Fruit fly (Drosophila melanogaster): Measurements from ENCODE around the gene CG31642.

The CG31642 gene

dm6 chr2L:6098479-6099269 is 19.6 kb upstream of the CG31642 start, which contains the start of gene CG9175 (continued):
- peak; percentile 38 for TF ChIP-seq PHDP (tag; optimal IDR thresholded peaks at IDR 0.05)
- peak; percentile 58 for TF ChIP-seq D (optimal IDR thresholded peaks at IDR 0.05)
- no peak for TF ChIP-seq D (GFP tag; optimal IDR thresholded peaks at IDR 0.05)
- TF ChIP-seq ara (GFP tag; IDR thresholded peaks at IDR 0.05): no peak
- TF ChIP-seq Dad (GFP tag; optimal IDR thresholded peaks at IDR 0.05): peak; percentile 46
- no peak for TF ChIP-seq CG15269 (tag; optimal IDR thresholded peaks at IDR 0.05)
- no peak for TF ChIP-seq Mrtf (GFP tag; IDR thresholded peaks at IDR 0.05)
- no peak for TF ChIP-seq yki (optimal IDR thresholded peaks at IDR 0.05)
- TF ChIP-seq bcd (GFP tag; optimal IDR thresholded peaks at IDR 0.05): peak; percentile 43
- TF ChIP-seq ap (GFP tag; IDR thresholded peaks at IDR 0.05): no peak
- TF ChIP-seq lov (optimal IDR thresholded peaks at IDR 0.05): no peak
- TF ChIP-seq lov (GFP tag; IDR thresholded peaks at IDR 0.05): no peak
- no peak for TF ChIP-seq Dfd (GFP tag; optimal IDR thresholded peaks at IDR 0.05)
- TF ChIP-seq CG4707 (GFP tag; optimal IDR thresholded peaks at IDR 0.05): no peak
- TF ChIP-seq Hmx (GFP tag; optimal IDR thresholded peaks at IDR 0.05): no peak
- peak in 1 of 2 experiments; percentile 31 for TF ChIP-seq insv (GFP tag; optimal IDR thresholded peaks at IDR 0.05)
- TF ChIP-seq HLHmδ (GFP tag; optimal IDR thresholded peaks at IDR 0.05): peak; percentile 83
- TF ChIP-seq Rx (GFP tag; IDR thresholded peaks at IDR 0.05): no peak
- TF ChIP-seq hth (optimal IDR thresholded peaks at IDR 0.05): no peak
- TF ChIP-seq Lpt (GFP tag; optimal IDR thresholded peaks at IDR 0.05): no peak
- TF ChIP-seq E2f1 (GFP tag; IDR thresholded peaks at IDR 0.05): no peak
- no peak for TF ChIP-seq Six4 (GFP tag; optimal IDR thresholded peaks at IDR 0.05)
- peak; percentile 62 for TF ChIP-seq sug (tag; optimal IDR thresholded peaks at IDR 0.05)
- TF ChIP-seq CG42726 (GFP tag; IDR thresholded peaks at IDR 0.05; ENCODE audit: partially characterized antibody): peak; percentile 99
- TF ChIP-seq trh (GFP tag; optimal IDR thresholded peaks at IDR 0.05): no peak
- TF ChIP-seq Nf-YB (GFP tag; optimal IDR thresholded peaks at IDR 0.05): peak; percentile 40
- TF ChIP-seq Opbp (GFP tag; IDR thresholded peaks at IDR 0.05; ENCODE audit: partially characterized antibody): peak; percentile 97
- no peak for TF ChIP-seq h (optimal IDR thresholded peaks at IDR 0.05)
- no peak for TF ChIP-seq ase (GFP tag; IDR thresholded peaks at IDR 0.05)
- peak; percentile 61 for TF ChIP-seq Dp (GFP tag; optimal IDR thresholded peaks at IDR 0.05)
- no peak for TF ChIP-seq cad (GFP tag; optimal IDR thresholded peaks at IDR 0.05)
- TF ChIP-seq az2 (GFP tag; optimal IDR thresholded peaks at IDR 0.05): no peak
- TF ChIP-seq CG30403 (GFP tag; optimal IDR thresholded peaks at IDR 0.05): peak; percentile 44
- peak; percentile 12; the same call in 1 of the 2 replicates for TF ChIP-seq Adf1 (GFP tag; IDR thresholded peaks at IDR 0.05)
- TF ChIP-seq CG30020 (tag; optimal IDR thresholded peaks at IDR 0.05): peak; percentile 33
- TF ChIP-seq D19A (tag; optimal IDR thresholded peaks at IDR 0.05): no peak
- TF ChIP-seq CG14014 (GFP tag; IDR thresholded peaks at IDR 0.05): no peak
- no peak for TF ChIP-seq tgo (GFP tag; IDR thresholded peaks at IDR 0.05)
- TF ChIP-seq CG8388 (GFP tag; optimal IDR thresholded peaks at IDR 0.05): peak; percentile 40
- peak; percentile 64; the same call in 1 of the 2 replicates for TF ChIP-seq onecut (GFP tag; IDR thresholded peaks at IDR 0.05)
- TF ChIP-seq CG2712 (tag; optimal IDR thresholded peaks at IDR 0.05): peak; percentile 45
- TF ChIP-seq fd102C (GFP tag; optimal IDR thresholded peaks at IDR 0.05): no peak
- TF ChIP-seq grn (GFP tag; optimal IDR thresholded peaks at IDR 0.05): no peak
- TF ChIP-seq Oli (tag; optimal IDR thresholded peaks at IDR 0.05): no peak
- peak; percentile 12 for TF ChIP-seq pnt (GFP tag; optimal IDR thresholded peaks at IDR 0.05)
- TF ChIP-seq Myb (GFP tag; optimal IDR thresholded peaks at IDR 0.05): peak; percentile 68
- TF ChIP-seq CG10321 (GFP tag; IDR thresholded peaks at IDR 0.05): no peak
- no peak for TF ChIP-seq sisA (GFP tag; IDR thresholded peaks at IDR 0.05)
- TF ChIP-seq MTF-1 (GFP tag; optimal IDR thresholded peaks at IDR 0.05; ENCODE audit: borderline replicate concordance): peak; percentile 21
- no peak for TF ChIP-seq run (tag; optimal IDR thresholded peaks at IDR 0.05)
- TF ChIP-seq CG10274 (GFP tag; optimal IDR thresholded peaks at IDR 0.05): no peak
- peak; percentile 73 for TF ChIP-seq NC2β (GFP tag; optimal IDR thresholded peaks at IDR 0.05)

Measured in whole organism, embryonic.